Fruit fly (Drosophila melanogaster) whole organism, prepupa: ENCODE data around the gene CG14118.

Experiments
- CG10631 ChIP-seq: fragments of 200-800 bp; sonication (Bioruptor generic); optimal IDR thresholded peaks from 2 replicates; lab custom pipeline; 2016; ENCODE audit warnings: missing biosample characterization, missing genetic modification characterization
- CG10669 ChIP-seq: fragments of 200-800 bp; sonication (Bioruptor generic); optimal IDR thresholded peaks from 3 replicates; lab custom pipeline; 2018; ENCODE audit warnings: missing biosample characterization, mild to moderate bottlenecking, missing genetic modification characterization, moderate library complexity
- CG11294 ChIP-seq: fragments of 200-800 bp; sonication (Bioruptor generic); IDR thresholded peaks from 2 replicates; pipeline ENCODE4 v1.3.6; 2022; ENCODE audit warnings: missing biosample characterization, missing genetic modification characterization
- CG11902 ChIP-seq: fragments of 200-800 bp; sonication (Bioruptor generic); optimal IDR thresholded peaks from 3 replicates; lab custom pipeline; 2016; ENCODE audit warnings: missing biosample characterization, missing genetic modification characterization
- CG1621 ChIP-seq: fragments of 200-800 bp; sonication (Bioruptor generic); optimal IDR thresholded peaks from 3 replicates; lab custom pipeline; 2018; ENCODE audit warnings: missing biosample characterization, mild to moderate bottlenecking, missing genetic modification characterization
- CG31627 ChIP-seq: fragments of 200-800 bp; sonication (Bioruptor generic); optimal IDR thresholded peaks from 3 replicates; lab custom pipeline; 2016; ENCODE audit warnings: missing biosample characterization, missing genetic modification characterization
- CG34406 ChIP-seq: fragments of 200-800 bp; sonication (Bioruptor generic); optimal IDR thresholded peaks from 3 replicates; lab custom pipeline; 2016; ENCODE audit warnings: missing biosample characterization, missing genetic modification characterization
- CG3919 ChIP-seq: fragments of 200-800 bp; sonication (Bioruptor generic); optimal IDR thresholded peaks from 3 replicates; lab custom pipeline; 2016; ENCODE audit warnings: missing biosample characterization, missing genetic modification characterization
- CG4318 ChIP-seq: fragments of 200-800 bp; sonication (Bioruptor generic); optimal IDR thresholded peaks from 3 replicates; lab custom pipeline; 2017; ENCODE audit warnings: missing biosample characterization, mild to moderate bottlenecking, missing genetic modification characterization
- CG6163 ChIP-seq: fragments of 200-800 bp; sonication (Bioruptor generic); IDR thresholded peaks from 3 replicates; pipeline ENCODE4 v1.3.6; 2022; ENCODE audit warnings: missing biosample characterization, missing genetic modification characterization
- CG6276 ChIP-seq: fragments of 200-800 bp; sonication (Bioruptor generic); optimal IDR thresholded peaks from 2 replicates; lab custom pipeline; 2017; ENCODE audit warnings: missing biosample characterization, mild to moderate bottlenecking, missing genetic modification characterization
- CG6792 ChIP-seq: fragments of 200-800 bp; sonication (Bioruptor generic); optimal IDR thresholded peaks from 3 replicates; lab custom pipeline; 2016; ENCODE audit warnings: missing biosample characterization, missing genetic modification characterization
- CG6854 ChIP-seq: fragments of 200-800 bp; sonication (Bioruptor generic); optimal IDR thresholded peaks from 2 replicates; lab custom pipeline; 2017; ENCODE audit warnings: missing biosample characterization, mild to moderate bottlenecking, missing genetic modification characterization
- CG7368 ChIP-seq: fragments of 200-800 bp; sonication (Bioruptor generic); optimal IDR thresholded peaks from 3 replicates; lab custom pipeline; 2016; ENCODE audit warnings: missing biosample characterization, missing genetic modification characterization
- CG8119 ChIP-seq: fragments of 200-800 bp; sonication (Bioruptor generic); IDR thresholded peaks from 3 replicates; pipeline ENCODE4 v1.3.6; 2022; ENCODE audit warnings: missing biosample characterization, missing genetic modification characterization
- CG8319 ChIP-seq: fragments of 200-800 bp; sonication (Bioruptor generic); optimal IDR thresholded peaks from 3 replicates; lab custom pipeline; 2016; ENCODE audit warnings: missing biosample characterization, missing genetic modification characterization
- CG8632 ChIP-seq: fragments of 200-800 bp; sonication (Bioruptor generic); optimal IDR thresholded peaks from 3 replicates; lab custom pipeline; 2016; ENCODE audit warnings: missing biosample characterization, missing genetic modification characterization
- Eip93F ChIP-seq: fragments of 200-800 bp; sonication (Bioruptor generic); optimal IDR thresholded peaks from 2 replicates; lab custom pipeline; 2016; ENCODE audit warnings: missing biosample characterization, mild to moderate bottlenecking, missing genetic modification characterization
- Ets21C ChIP-seq: fragments of 200-800 bp; sonication (Bioruptor generic); optimal IDR thresholded peaks from 3 replicates; lab custom pipeline; 2016; ENCODE audit warnings: missing biosample characterization, missing genetic modification characterization
- Ets96B ChIP-seq: fragments of 200-800 bp; optimal IDR thresholded peaks from 2 replicates; lab custom pipeline; 2019; ENCODE audit warnings: missing biosample characterization, mild to moderate bottlenecking, missing genetic modification characterization, moderate library complexity
- Gug ChIP-seq: fragments of 200-800 bp; sonication (Bioruptor generic); IDR thresholded peaks from 2 replicates; pipeline ENCODE4 v1.3.6; 2022; ENCODE audit warnings: missing biosample characterization, missing genetic modification characterization
- Hr39 ChIP-seq: fragments of 200-800 bp; sonication (Bioruptor generic); optimal IDR thresholded peaks from 2 replicates; lab custom pipeline; 2016; ENCODE audit warnings: missing biosample characterization, missing genetic modification characterization
- Hr4 ChIP-seq: fragments of 200-800 bp; sonication (Bioruptor generic); optimal IDR thresholded peaks from 3 replicates; lab custom pipeline; 2016; ENCODE audit warnings: missing biosample characterization, missing genetic modification characterization
- Met ChIP-seq: fragments of 200-800 bp; sonication (Bioruptor generic); optimal IDR thresholded peaks from 3 replicates; lab custom pipeline; 2016; ENCODE audit warnings: missing biosample characterization, missing genetic modification characterization
- OdsH ChIP-seq: fragments of 200-800 bp; sonication (Bioruptor generic); optimal IDR thresholded peaks from 3 replicates; lab custom pipeline; 2016; ENCODE audit warnings: missing biosample characterization, missing genetic modification characterization
- Smox ChIP-seq: fragments of 200-800 bp; sonication (Bioruptor generic); optimal IDR thresholded peaks from 3 replicates; lab custom pipeline; 2016; ENCODE audit warnings: missing biosample characterization, missing genetic modification characterization
- Sox102F ChIP-seq: fragments of 200-800 bp; sonication (Bioruptor generic); optimal IDR thresholded peaks from 2 replicates; lab custom pipeline; 2016; ENCODE audit warnings: missing biosample characterization, mild to moderate bottlenecking, missing genetic modification characterization
- Sox14 ChIP-seq: fragments of 200-800 bp; sonication (Bioruptor generic); optimal IDR thresholded peaks from 3 replicates; lab custom pipeline; 2016; ENCODE audit warnings: missing biosample characterization, missing genetic modification characterization
- Sox15 ChIP-seq: fragments of 200-800 bp; sonication (Bioruptor generic); optimal IDR thresholded peaks from 3 replicates; lab custom pipeline; 2016; ENCODE audit warnings: missing biosample characterization, missing genetic modification characterization
- achi ChIP-seq: fragments of 200-800 bp; sonication (Bioruptor generic); optimal IDR thresholded peaks from 3 replicates; lab custom pipeline; 2016; ENCODE audit warnings: missing biosample characterization, missing genetic modification characterization
- cyc ChIP-seq: fragments of 200-800 bp; sonication (Bioruptor generic); optimal IDR thresholded peaks from 3 replicates; lab custom pipeline; 2016; ENCODE audit warnings: missing biosample characterization, missing genetic modification characterization
- dac ChIP-seq: fragments of 200-800 bp; sonication (Bioruptor generic); optimal IDR thresholded peaks from 2 replicates; lab custom pipeline; 2017; ENCODE audit warnings: missing biosample characterization, mild to moderate bottlenecking, missing genetic modification characterization
- dsx ChIP-seq: fragments of 200-800 bp; optimal IDR thresholded peaks from 3 replicates; lab custom pipeline; 2019; ENCODE audit warnings: missing biosample characterization, mild to moderate bottlenecking, missing genetic modification characterization, moderate library complexity; ENCODE audit not compliant: poor library complexity, severe bottlenecking
- eg ChIP-seq: fragments of 200-800 bp; sonication (Bioruptor generic); IDR thresholded peaks from 3 replicates; pipeline ENCODE4 v1.3.6; 2022; ENCODE audit warnings: missing biosample characterization, missing genetic modification characterization
- esn ChIP-seq: fragments of 200-800 bp; sonication (Bioruptor generic); optimal IDR thresholded peaks from 2 replicates; lab custom pipeline; 2016; ENCODE audit warnings: missing biosample characterization, mild to moderate bottlenecking, missing genetic modification characterization, moderate library complexity
- fd59A ChIP-seq: fragments of 200-800 bp; sonication (Bioruptor generic); optimal IDR thresholded peaks from 2 replicates; lab custom pipeline; 2017; ENCODE audit warnings: missing biosample characterization, mild to moderate bottlenecking, missing genetic modification characterization, missing genetic modification reagents
- fd85E ChIP-seq: fragments of 200-800 bp; sonication (Bioruptor generic); optimal IDR thresholded peaks from 3 replicates; lab custom pipeline; 2016; ENCODE audit warnings: missing biosample characterization, missing genetic modification characterization
- fkh ChIP-seq: fragments of 200-800 bp; sonication (Bioruptor generic); optimal IDR thresholded peaks from 3 replicates; lab custom pipeline; 2017; ENCODE audit warnings: missing biosample characterization, mild to moderate bottlenecking, missing genetic modification characterization, moderate library complexity
- pdm3 ChIP-seq: fragments of 200-800 bp; sonication (Bioruptor generic); optimal IDR thresholded peaks from 3 replicates; lab custom pipeline; 2016; ENCODE audit warnings: missing biosample characterization, missing genetic modification characterization
- salr ChIP-seq, 2 experiments: fragments of 200-800 bp; sonication (Bioruptor generic); optimal IDR thresholded peaks; 3 replicates each; lab custom pipeline; 2016 to 2018; ENCODE audit warnings: missing biosample characterization in 2 of 2, missing genetic modification characterization in 2 of 2, mild to moderate bottlenecking in 1 of 2
- spab ChIP-seq: fragments of 200-800 bp; sonication (Bioruptor generic); optimal IDR thresholded peaks from 2 replicates; lab custom pipeline; 2017; ENCODE audit warnings: missing biosample characterization, mild to moderate bottlenecking, missing genetic modification characterization, missing genetic modification reagents
- ss ChIP-seq, 2 experiments: fragments of 200-800 bp; sonication (Bioruptor generic); optimal IDR thresholded peaks; 2 replicates in 1 of 2; 3 replicates in 1 of 2; lab custom pipeline; 2017 to 2018; ENCODE audit warnings: mild to moderate bottlenecking in 2 of 2, missing biosample characterization in 2 of 2, missing genetic modification characterization in 2 of 2, moderate library complexity in 1 of 2
- svp ChIP-seq: fragments of 200-800 bp; sonication (Bioruptor generic); peaks from one replicate; lab custom pipeline; 2016; ENCODE audit warnings: missing biosample characterization, missing genetic modification characterization
- vri ChIP-seq: fragments of 200-800 bp; sonication (Bioruptor generic); optimal IDR thresholded peaks from 3 replicates; lab custom pipeline; 2016; ENCODE audit warnings: missing biosample characterization, mild to moderate bottlenecking, missing genetic modification characterization

The CG14118 gene

dm6 chr3L:12892485-12893173 lies at the start of gene CG14118:
Gene CG14118 (plus strand): TSS chr3L:12892658.
- TF ChIP-seq CG6854 (GFP tag; lab: Kevin White, UChicago) (no peak), CG6276 (GFP tag; lab: Kevin White, UChicago) (no peak), Sox15 (GFP tag; lab: Kevin White, UChicago) (no peak), spab (GFP tag; lab: Kevin White, UChicago) (no peak), dsx (GFP tag; lab: Kevin White, UChicago) (no peak), Ets21C (no peak), fkh (GFP tag; lab: Kevin White, UChicago) (peak; percentile 47), CG11902 (GFP tag; lab: Kevin White, UChicago) (no peak), fd59A (GFP tag; lab: Kevin White, UChicago) (no peak), eg (GFP tag; lab: Robert Waterston, UW) (no peak), OdsH (GFP tag; lab: Kevin White, UChicago) (no peak), CG10631 (no peak), CG11294 (GFP tag; lab: Robert Waterston, UW) (no peak), Met (no peak), Sox14 (GFP tag; lab: Kevin White, UChicago) (peak; percentile 32)

dm6 chr3L:12843056-12843799 lies 49.2 kb upstream of the CG14118 start, which contains the start of gene nebu:
Gene nebu (minus strand): TSS chr3L:12843106.
- TF ChIP-seq CG1621 (tag; lab: Kevin White, UChicago) (peak; percentile 97), CG3919 (GFP tag; lab: Kevin White, UChicago) (peak; percentile 99), CG10669 (peak; percentile 97), CG7368 (GFP tag; lab: Kevin White, UChicago) (peak; percentile 98), Eip93F (peak; percentile 97), achi (GFP tag; lab: Kevin White, UChicago) (peak; percentile 98), Hr39 (peak; percentile 99), cyc (GFP tag; lab: Kevin White, UChicago) (peak; percentile 99), Gug (GFP tag; lab: Robert Waterston, UW) (peak; percentile 97), vri (GFP tag; lab: Kevin White, UChicago) (peak; percentile 98), CG11294 (GFP tag; lab: Robert Waterston, UW) (peak; percentile 97), CG31627 (GFP tag; lab: Kevin White, UChicago) (peak; percentile 99), OdsH (GFP tag; lab: Kevin White, UChicago) (peak; percentile 99), fkh (GFP tag; lab: Kevin White, UChicago) (peak; percentile 81), Ets21C (peak; percentile 99), fd59A (GFP tag; lab: Kevin White, UChicago) (peak; percentile 96), CG8319 (GFP tag; lab: Kevin White, UChicago) (peak; percentile 98), svp (peak; percentile 100), Sox15 (GFP tag; lab: Kevin White, UChicago) (peak; percentile 98), CG6163 (peak; percentile 99), Sox102F (GFP tag; lab: Kevin White, UChicago) (peak; percentile 99), CG6276 (GFP tag; lab: Kevin White, UChicago) (peak; percentile 93), Met (peak; percentile 99), CG6792 (peak; percentile 99), fd85E (GFP tag; lab: Kevin White, UChicago) (peak; percentile 96), Ets96B (peak; percentile 97), CG6854 (GFP tag; lab: Kevin White, UChicago) (peak; percentile 98), dac (peak; percentile 90), spab (GFP tag; lab: Kevin White, UChicago) (peak; percentile 96), Sox14 (GFP tag; lab: Kevin White, UChicago) (peak; percentile 99), CG34406 (GFP tag; lab: Kevin White, UChicago) (peak; percentile 99), CG8632 (GFP tag; lab: Kevin White, UChicago) (peak; percentile 98), ss (GFP tag; optimal IDR thresholded peaks at IDR 0.05; lab: Kevin White, UChicago) (peak; percentile 95 to 97), salr (GFP tag; optimal IDR thresholded peaks at IDR 0.05; lab: Kevin White, UChicago) (peak; percentile 95 to 96), Hr4 (GFP tag; lab: Kevin White, UChicago) (peak; percentile 98), Smox (peak; percentile 99), dsx (GFP tag; lab: Kevin White, UChicago) (peak; percentile 98), pdm3 (peak; percentile 98), esn (GFP tag; lab: Kevin White, UChicago) (peak; percentile 99), CG11902 (GFP tag; lab: Kevin White, UChicago) (peak; percentile 98), CG4318 (GFP tag; lab: Kevin White, UChicago) (peak; percentile 95), CG8119 (GFP tag; lab: Robert Waterston, UW) (peak; percentile 97)
